Fruit fly (Drosophila melanogaster): Measurements from ENCODE around the gene futsch.

The futsch gene

DNA sequence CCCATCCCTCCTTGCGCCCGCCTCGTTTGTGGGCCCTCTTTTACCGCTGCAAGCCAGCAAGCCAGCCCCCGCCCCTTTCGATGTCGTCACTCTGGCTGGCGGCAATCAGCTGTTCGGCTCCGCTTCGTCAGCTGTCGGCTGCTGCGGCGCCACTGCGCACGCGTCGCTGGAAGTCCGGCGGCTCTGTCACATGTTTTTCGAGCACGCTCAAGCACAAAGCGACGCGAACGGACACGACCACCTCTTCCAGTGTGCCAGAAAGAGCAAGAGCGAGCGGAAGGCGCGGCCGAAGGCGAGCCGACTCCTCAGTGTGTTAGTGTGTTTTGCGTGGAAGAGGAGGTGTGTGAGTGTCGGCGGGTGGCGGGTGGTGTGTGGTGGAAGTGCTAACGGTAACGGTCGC lies at the start of gene futsch:
Gene futsch (plus strand): TSS at position 106 of the 400 bp plus-strand sequence.
- TF ChIP-seq D1 (tag; optimal IDR thresholded peaks at IDR 0.05), result no peak
- TF ChIP-seq CG8159 (tag; optimal IDR thresholded peaks at IDR 0.05), result no peak
- TF ChIP-seq CG8301 (tag; optimal IDR thresholded peaks at IDR 0.05), result no peak
- peak; percentile 69 for TF ChIP-seq CG13204 (GFP tag; optimal IDR thresholded peaks at IDR 0.05)

DNA sequence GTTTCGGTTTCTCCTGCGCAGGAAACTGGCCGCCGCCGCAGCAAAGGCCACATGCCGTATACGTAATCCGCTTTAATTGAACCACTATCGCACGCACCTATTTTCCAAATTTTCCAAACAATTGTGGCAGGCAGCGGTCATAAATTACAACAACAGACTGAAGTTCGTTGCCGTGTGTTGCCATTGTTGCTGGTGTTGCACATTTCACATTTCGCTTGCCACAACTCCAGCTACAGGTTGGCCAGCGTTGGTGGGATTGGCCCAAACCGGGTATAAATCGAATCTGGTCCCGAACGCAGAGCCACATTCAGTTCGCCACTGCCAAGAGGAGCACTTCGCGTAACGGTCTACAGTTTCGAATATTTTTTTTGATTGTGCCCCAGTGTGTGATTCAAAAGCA lies 39.9 kb upstream of the futsch start, which contains the start of gene CG14770:
Gene CG14770 (plus strand): TSS at position 301 of the 400 bp plus-strand sequence.
- TF ChIP-seq CG13204 (GFP tag; optimal IDR thresholded peaks at IDR 0.05) (no peak), CG34367 (tag; optimal IDR thresholded peaks at IDR 0.05) (no peak), fd96Ca (GFP tag; IDR thresholded peaks at IDR 0.05) (no peak), CG14655 (GFP tag; optimal IDR thresholded peaks at IDR 0.05) (no peak), Ets98B (GFP tag; IDR thresholded peaks at IDR 0.05) (no peak), Pif1A (GFP tag; optimal IDR thresholded peaks at IDR 0.05) (no peak), CG15710 (tag; optimal IDR thresholded peaks at IDR 0.05) (no peak), Pif1B (GFP tag; optimal IDR thresholded peaks at IDR 0.05) (no peak)

DNA sequence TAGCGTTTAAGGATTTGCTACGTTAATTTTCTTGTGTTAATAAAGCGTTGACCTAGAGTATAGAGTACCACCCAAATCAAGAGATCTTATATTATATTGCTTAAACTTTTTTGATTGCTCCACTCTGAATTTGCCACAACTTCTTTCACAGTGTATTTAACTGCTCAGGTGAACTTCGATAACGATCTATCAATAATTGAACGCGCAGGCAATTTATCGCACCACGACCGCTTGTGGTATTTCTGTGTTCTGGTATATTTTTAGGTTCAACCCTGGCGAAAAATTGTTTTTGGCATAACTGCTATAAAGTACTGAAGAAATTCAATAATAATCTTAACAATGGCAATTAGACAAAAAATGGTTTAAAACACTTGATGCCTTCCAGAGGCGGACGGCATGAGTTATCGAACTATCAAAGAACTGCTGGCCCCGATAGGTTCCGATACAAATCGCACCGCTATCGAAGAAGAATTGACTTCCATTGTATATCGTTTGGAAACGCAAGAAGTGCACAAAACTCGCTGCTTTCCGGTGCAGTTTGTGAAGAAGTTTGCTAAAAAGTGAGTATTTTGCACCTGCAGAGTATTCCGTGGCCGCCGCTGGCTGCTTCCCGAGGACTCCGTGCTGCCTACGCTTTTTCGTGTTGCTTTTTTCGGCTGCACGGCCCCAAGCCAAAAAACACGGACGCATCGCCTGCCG lies 38.6 kb upstream of the futsch start, which contains the start of gene ssx:
Gene ssx (plus strand): TSS at position 477 of the 699 bp plus-strand sequence.
- TF ChIP-seq CG12605 (GFP tag; IDR thresholded peaks at IDR 0.05) (peak; percentile 47), fd96Ca (GFP tag; IDR thresholded peaks at IDR 0.05) (peak; percentile 38; the same call in 1 of the 3 replicates), EcR (GFP tag; optimal IDR thresholded peaks at IDR 0.05) (no peak), Pif1A (GFP tag; optimal IDR thresholded peaks at IDR 0.05) (no peak), CG8301 (tag; optimal IDR thresholded peaks at IDR 0.05) (peak; percentile 30), CG4496 (GFP tag; IDR thresholded peaks at IDR 0.05) (peak; percentile 79; the same call in 2 of the 3 replicates), CG13204 (GFP tag; optimal IDR thresholded peaks at IDR 0.05) (no peak), rn (GFP tag; IDR thresholded peaks at IDR 0.05) (no peak; the same call in 1 of the 2 replicates), CG34367 (tag; optimal IDR thresholded peaks at IDR 0.05) (no peak), CG10348 (GFP tag; IDR thresholded peaks at IDR 0.05) (no peak), Ets98B (GFP tag; IDR thresholded peaks at IDR 0.05) (peak; percentile 62), Snoo (tag; optimal IDR thresholded peaks at IDR 0.05) (peak; percentile 43), CG15710 (tag; optimal IDR thresholded peaks at IDR 0.05) (peak; percentile 29), CG8159 (tag; optimal IDR thresholded peaks at IDR 0.05) (peak; percentile 24), gl (tag; optimal IDR thresholded peaks at IDR 0.05) (no peak), CG32121 (GFP tag; IDR thresholded peaks at IDR 0.05) (peak; percentile 32; the same call in 1 of the 2 replicates), CG9948 (tag; optimal IDR thresholded peaks at IDR 0.05) (peak; percentile 12), CG14655 (GFP tag; optimal IDR thresholded peaks at IDR 0.05) (no peak), CG17806 (tag; optimal IDR thresholded peaks at IDR 0.05) (peak; percentile 34), Pif1B (GFP tag; optimal IDR thresholded peaks at IDR 0.05) (no peak), D1 (tag; optimal IDR thresholded peaks at IDR 0.05) (no peak)

DNA sequence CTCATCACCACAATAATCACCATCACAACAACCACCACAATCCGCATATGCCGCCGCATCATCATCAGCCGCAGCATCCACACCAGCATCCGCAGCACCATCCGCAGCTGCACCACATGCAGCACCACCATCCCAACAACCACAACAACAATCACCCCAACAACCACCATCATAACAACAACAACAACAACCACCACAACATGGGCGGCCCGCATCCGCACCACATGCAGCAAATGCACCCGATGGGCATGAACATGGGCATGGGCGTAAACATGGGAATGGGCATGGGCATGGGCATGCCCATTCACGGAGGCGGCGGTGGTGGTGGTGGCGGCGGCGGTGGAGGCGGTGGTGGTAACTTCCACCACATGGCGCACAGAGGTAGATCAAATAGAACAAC lies 36.2 kb upstream of the futsch start:
- TF ChIP-seq gl (tag; optimal IDR thresholded peaks at IDR 0.05) (no peak), fd96Ca (GFP tag; IDR thresholded peaks at IDR 0.05) (no peak), CG8159 (tag; optimal IDR thresholded peaks at IDR 0.05) (no peak), CG17806 (tag; optimal IDR thresholded peaks at IDR 0.05) (no peak)

DNA sequence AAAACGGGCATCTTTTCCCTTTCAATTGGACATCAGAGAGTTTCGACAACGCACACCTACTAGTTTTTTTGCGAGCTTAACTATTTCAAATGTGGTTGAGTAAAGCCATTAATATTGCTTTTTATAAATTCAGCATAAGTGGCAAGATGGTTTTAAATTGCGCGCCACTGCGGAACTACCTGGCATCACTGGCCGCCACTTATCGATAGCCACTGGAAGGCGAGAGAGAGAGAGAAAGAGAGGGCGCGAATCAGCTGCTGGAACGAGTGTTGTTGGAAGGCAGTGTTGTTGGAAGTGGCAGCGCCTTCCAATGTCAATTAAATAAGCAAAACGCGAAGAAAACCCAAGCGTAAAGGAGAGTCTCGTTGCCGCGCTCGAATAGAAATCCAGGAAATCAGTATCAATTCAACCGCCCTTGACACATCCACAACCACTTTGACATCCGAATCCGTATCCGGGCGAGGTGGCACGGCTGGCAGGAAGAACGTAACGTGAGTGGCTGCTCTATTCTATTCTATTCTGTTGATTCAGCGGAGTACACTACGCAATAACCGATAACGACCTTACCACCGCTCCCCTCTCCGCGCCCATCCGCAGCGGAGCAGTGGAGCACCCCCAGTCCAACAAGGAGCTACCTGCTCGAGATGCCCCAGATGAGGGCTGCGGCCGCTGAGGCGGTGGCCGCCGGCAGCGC lies 33.5 kb upstream of the futsch start, which contains the start of gene AMPKalpha:
Gene AMPKalpha (plus strand): TSS at position 272 of the 694 bp plus-strand sequence.
- TF ChIP-seq CG8301 (tag; optimal IDR thresholded peaks at IDR 0.05) (no peak), CG13204 (GFP tag; optimal IDR thresholded peaks at IDR 0.05) (no peak), CG32121 (GFP tag; IDR thresholded peaks at IDR 0.05) (no peak), EcR (GFP tag; optimal IDR thresholded peaks at IDR 0.05) (no peak), fd96Ca (GFP tag; IDR thresholded peaks at IDR 0.05) (no peak), CG34367 (tag; optimal IDR thresholded peaks at IDR 0.05) (no peak), Snoo (tag; optimal IDR thresholded peaks at IDR 0.05) (no peak), CG12605 (GFP tag; IDR thresholded peaks at IDR 0.05) (no peak), D1 (tag; optimal IDR thresholded peaks at IDR 0.05) (no peak), CG15710 (tag; optimal IDR thresholded peaks at IDR 0.05) (no peak), CG4496 (GFP tag; IDR thresholded peaks at IDR 0.05) (no peak), rn (GFP tag; IDR thresholded peaks at IDR 0.05) (no peak), CG17806 (tag; optimal IDR thresholded peaks at IDR 0.05) (no peak), CG8159 (tag; optimal IDR thresholded peaks at IDR 0.05) (no peak), CG9948 (tag; optimal IDR thresholded peaks at IDR 0.05) (no peak), CG10348 (GFP tag; IDR thresholded peaks at IDR 0.05) (no peak), CG14655 (GFP tag; optimal IDR thresholded peaks at IDR 0.05) (no peak), Pif1A (GFP tag; optimal IDR thresholded peaks at IDR 0.05) (no peak), gl (tag; optimal IDR thresholded peaks at IDR 0.05) (no peak)

DNA sequence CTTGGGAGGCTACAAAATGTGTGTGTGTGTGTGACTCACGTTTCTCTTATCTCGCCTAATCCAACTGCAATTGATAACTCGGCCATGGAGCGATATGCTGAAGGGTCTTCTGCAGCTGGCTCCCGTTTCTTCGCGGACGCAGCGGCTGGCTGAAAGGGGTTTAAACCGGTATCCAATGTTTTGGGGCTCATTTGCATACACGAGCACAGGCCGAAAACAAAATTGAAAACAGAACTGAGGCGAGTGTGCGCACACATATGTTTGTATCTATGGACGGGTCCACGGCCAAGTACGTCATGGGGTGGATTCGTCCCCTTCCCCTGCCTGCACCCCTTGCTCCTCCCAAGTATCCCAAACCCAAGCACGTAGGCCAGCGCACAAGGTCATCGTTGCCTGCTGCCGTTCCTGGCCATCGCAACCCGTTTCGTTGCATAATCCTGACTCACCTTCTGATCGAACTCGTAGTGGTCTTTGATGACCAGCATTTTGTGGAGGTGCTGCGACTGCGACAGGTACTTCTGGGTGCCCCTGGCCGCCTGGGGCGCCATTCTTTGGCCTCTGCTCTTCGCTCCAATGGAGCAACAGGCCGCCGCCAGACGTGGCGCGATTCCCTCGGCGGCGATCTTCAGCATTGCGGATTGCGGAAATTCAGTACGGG lies 29.0 kb upstream of the futsch start:
- no peak for TF ChIP-seq CG13204 (GFP tag; optimal IDR thresholded peaks at IDR 0.05)
- no peak for TF ChIP-seq rn (GFP tag; IDR thresholded peaks at IDR 0.05)
- TF ChIP-seq gl (tag; optimal IDR thresholded peaks at IDR 0.05), result no peak
- TF ChIP-seq CG9948 (tag; optimal IDR thresholded peaks at IDR 0.05), result no peak
- TF ChIP-seq CG12605 (GFP tag; IDR thresholded peaks at IDR 0.05), result no peak

All from whole organism, pupa.